Worm (Caenorhabditis elegans) whole organism, young adult: ENCODE results near the gene K03B8.8.

Source experiments
- B0019.2 ChIP-seq: fragments of 200-800 bp; sonication (Bioruptor generic); conservative IDR thresholded peaks from 2 replicates; pipeline ENCODE4 v1.3.6; 2022; ENCODE audit warnings: missing genetic modification reagents, missing genetic modification characterization, missing compliant biosample characterization
- C06A6.2 ChIP-seq: fragments of 200-800 bp; sonication (Bioruptor generic); conservative IDR thresholded peaks from 2 replicates; pipeline ENCODE4 v1.3.6; 2022; ENCODE audit warnings: missing genetic modification characterization, missing compliant biosample characterization
- F37B4.10 ChIP-seq: fragments of 200-800 bp; sonication (Bioruptor generic); IDR thresholded peaks from 2 replicates; pipeline ENCODE4 v1.3.6; 2022; ENCODE audit warnings: missing genetic modification characterization, missing compliant biosample characterization
- T07F8.4 ChIP-seq: sonication (generic microtip); optimal IDR thresholded peaks from 2 replicates; lab custom pipeline; 2016; ENCODE audit warnings: mild to moderate bottlenecking, missing genetic modification characterization, moderate library complexity, missing compliant biosample characterization
- atf-7 ChIP-seq: sonication (generic microtip); optimal IDR thresholded peaks from 2 replicates; lab custom pipeline; 2017; ENCODE audit warnings: mild to moderate bottlenecking, missing genetic modification characterization, missing compliant biosample characterization
- athp-1 ChIP-seq: sonication (generic microtip); optimal IDR thresholded peaks from 2 replicates; lab custom pipeline; 2017; ENCODE audit warnings: mild to moderate bottlenecking, missing genetic modification characterization, missing compliant biosample characterization
- attf-5 ChIP-seq: fragments of 200-800 bp; sonication (Bioruptor generic); optimal IDR thresholded peaks from 2 replicates; lab custom pipeline; 2018; ENCODE audit warnings: mild to moderate bottlenecking, missing genetic modification characterization, missing compliant biosample characterization
- attf-6 ChIP-seq: fragments of 200-800 bp; sonication (Bioruptor generic); IDR thresholded peaks from 2 replicates; pipeline ENCODE4 v1.3.6; 2022; ENCODE audit warnings: missing genetic modification reagents, missing genetic modification characterization, missing compliant biosample characterization
- bed-1 ChIP-seq: fragments of 200-800 bp; sonication (Bioruptor generic); IDR thresholded peaks from 2 replicates; pipeline ENCODE4 v1.3.6; 2022; ENCODE audit warnings: missing genetic modification reagents, missing genetic modification characterization, missing compliant biosample characterization
- bed-2 ChIP-seq: fragments of 200-800 bp; sonication (Bioruptor generic); IDR thresholded peaks from 2 replicates; pipeline ENCODE4 v1.3.6; 2022; ENCODE audit warnings: missing genetic modification reagents, missing genetic modification characterization, missing compliant biosample characterization
- cebp-1 ChIP-seq, 2 experiments: fragments of 200-800 bp in 1 of 2; sonication (Bioruptor generic) in 1 of 2; sonication (generic microtip) in 1 of 2; IDR thresholded peaks in 1 of 2; optimal IDR thresholded peaks in 1 of 2; 2 replicates each; pipeline versions ENCODE4 v1.3.6 to Lab custom; 2017 to 2022; ENCODE audit warnings: missing compliant biosample characterization in 2 of 2, missing genetic modification characterization in 2 of 2, mild to moderate bottlenecking in 1 of 2, missing genetic modification reagents in 1 of 2, moderate library complexity in 1 of 2
- cebp-2 ChIP-seq: fragments of 200-800 bp; sonication (Bioruptor generic); IDR thresholded peaks from 2 replicates; pipeline ENCODE4 v1.3.6; 2022; ENCODE audit warnings: missing genetic modification characterization, missing compliant biosample characterization
- ceh-40 ChIP-seq: fragments of 200-800 bp; sonication (Bioruptor generic); IDR thresholded peaks from 2 replicates; pipeline ENCODE4 v1.3.6; 2022; ENCODE audit warnings: missing genetic modification characterization, missing compliant biosample characterization
- ceh-58 ChIP-seq: fragments of 200-800 bp; sonication (Bioruptor generic); IDR thresholded peaks from 2 replicates; pipeline ENCODE4 v1.3.6; 2022; ENCODE audit warnings: missing genetic modification characterization, missing compliant biosample characterization
- egl-18 ChIP-seq: fragments of 200-800 bp; sonication (Bioruptor generic); IDR thresholded peaks from 2 replicates; pipeline ENCODE4 v1.3.6; 2022; ENCODE audit warnings: missing genetic modification reagents, missing genetic modification characterization, missing compliant biosample characterization
- ets-4 ChIP-seq: fragments of 200-800 bp; sonication (Bioruptor generic); optimal IDR thresholded peaks from 2 replicates; lab custom pipeline; 2018; ENCODE audit warnings: mild to moderate bottlenecking, missing genetic modification characterization, missing compliant biosample characterization
- hlh-26 ChIP-seq: fragments of 200-800 bp; sonication (Bioruptor generic); conservative IDR thresholded peaks from 2 replicates; pipeline ENCODE4 v1.3.6; 2022; ENCODE audit warnings: missing genetic modification reagents, missing genetic modification characterization, missing compliant biosample characterization
- hmg-20 ChIP-seq: fragments of 200-800 bp; sonication (Bioruptor generic); IDR thresholded peaks from 2 replicates; pipeline ENCODE4 v1.3.6; 2022; ENCODE audit warnings: missing genetic modification reagents, missing genetic modification characterization, missing compliant biosample characterization
- lin-26 ChIP-seq: fragments of 200-800 bp; sonication (Bioruptor generic); IDR thresholded peaks from 2 replicates; pipeline ENCODE4 v1.3.6; 2022; ENCODE audit warnings: missing genetic modification reagents, missing genetic modification characterization, missing compliant biosample characterization
- lin-35 ChIP-seq, 3 experiments: fragments of 150-350 bp in 2 of 3; sonication (generic microtip) in 1 of 3; optimal IDR thresholded peaks; 2 replicates each; lab custom pipeline; 2014 to 2018; ENCODE audit warnings: missing biosample characterization in 3 of 3, missing genetic modification characterization in 3 of 3, missing genetic modification reagents in 3 of 3
- mel-28 ChIP-seq: sonication (generic microtip); optimal IDR thresholded peaks from 2 replicates; lab custom pipeline; 2016; ENCODE audit warnings: borderline replicate concordance, mild to moderate bottlenecking, missing genetic modification characterization, missing compliant biosample characterization
- mes-4 ChIP-seq: sonication (generic microtip); optimal IDR thresholded peaks from 2 replicates; lab custom pipeline; 2016; ENCODE audit warnings: missing genotype, missing genetic modification characterization, missing compliant biosample characterization
- nfya-2 ChIP-seq: fragments of 200-800 bp; sonication (Bioruptor generic); IDR thresholded peaks from 2 replicates; pipeline ENCODE4 v1.3.6; 2022; ENCODE audit warnings: missing genetic modification reagents, missing genetic modification characterization, missing compliant biosample characterization
- sea-2 ChIP-seq: fragments of 200-800 bp; sonication (Bioruptor generic); IDR thresholded peaks from 2 replicates; pipeline ENCODE4 v1.3.6; 2022; ENCODE audit warnings: missing genetic modification characterization, missing compliant biosample characterization
- snpc-1.1 ChIP-seq: sonication (generic microtip); optimal IDR thresholded peaks from 2 replicates; lab custom pipeline; 2017; ENCODE audit warnings: missing genetic modification characterization, mild to moderate bottlenecking, missing compliant biosample characterization, antibody characterized with exemption, moderate library complexity, missing genotype, missing genetic modification reagents; ENCODE audit not compliant: insufficient read depth
- sptf-2 ChIP-seq: fragments of 200-800 bp; sonication (Bioruptor generic); optimal IDR thresholded peaks from 2 replicates; lab custom pipeline; 2018; ENCODE audit warnings: mild to moderate bottlenecking, missing genetic modification characterization, missing compliant biosample characterization
- tbp1 ChIP-seq: fragments of 200-800 bp; sonication (Bioruptor generic); optimal IDR thresholded peaks from 2 replicates; lab custom pipeline; 2018; ENCODE audit warnings: mild to moderate bottlenecking, missing genetic modification characterization, missing compliant biosample characterization
- unc-130 ChIP-seq: sonication (generic microtip); optimal IDR thresholded peaks from 2 replicates; lab custom pipeline; 2016; ENCODE audit warnings: missing genetic modification reagents, missing genetic modification characterization, missing compliant biosample characterization
- unc-62 ChIP-seq: fragments of 150-350 bp; optimal IDR thresholded peaks from 2 replicates; lab custom pipeline; 2014; ENCODE audit warnings: missing biosample characterization, missing genetic modification reagents, missing genetic modification characterization
- zfh-2 ChIP-seq: fragments of 200-800 bp; sonication (Bioruptor generic); conservative IDR thresholded peaks from 2 replicates; pipeline ENCODE4 v1.3.6; 2022; ENCODE audit warnings: missing genetic modification reagents, missing genetic modification characterization, missing compliant biosample characterization
- ztf-25 ChIP-seq: fragments of 200-800 bp; sonication (Bioruptor generic); IDR thresholded peaks from 2 replicates; pipeline ENCODE4 v1.3.6; 2022; ENCODE audit warnings: missing genetic modification reagents, missing genetic modification characterization, missing compliant biosample characterization
- ztf-26 ChIP-seq: sonication (generic microtip); optimal IDR thresholded peaks from 2 replicates; lab custom pipeline; 2017; ENCODE audit warnings: missing genetic modification characterization, missing compliant biosample characterization
- ztf-28 ChIP-seq: fragments of 200-800 bp; sonication (Bioruptor generic); IDR thresholded peaks from 2 replicates; pipeline ENCODE4 v1.3.6; 2022; ENCODE audit warnings: missing genetic modification reagents, missing genetic modification characterization, missing compliant biosample characterization
- ztf-3 ChIP-seq: fragments of 200-800 bp; sonication (Bioruptor generic); optimal IDR thresholded peaks from 2 replicates; lab custom pipeline; 2018; ENCODE audit warnings: mild to moderate bottlenecking, missing genetic modification characterization, missing compliant biosample characterization

K03B8.8 gene

ce11 chrV:11439202-11439601, 28.4 kb upstream of the K03B8.8 start:
- TF ChIP-seq egl-18 (GFP tag; lab: Robert Waterston, UW) (no peak), nfya-2 (GFP tag; lab: Robert Waterston, UW) (no peak), hmg-20 (GFP tag; lab: Robert Waterston, UW) (no peak), attf-5 (GFP tag; lab: Kevin White, UChicago) (no peak), unc-62 (GFP tag; lab: Kevin White, UChicago) (no peak), bed-1 (GFP tag; lab: Robert Waterston, UW) (no peak), F37B4.10 (GFP tag; lab: Robert Waterston, UW) (no peak), unc-130 (GFP tag; lab: Kevin White, UChicago) (no peak), tbp1 (GFP tag; lab: Kevin White, UChicago) (no peak)

ce11 chrV:11438464-11438863, 27.7 kb upstream of the K03B8.8 start, which contains the start of gene dmsr-1:
Gene dmsr-1 (plus strand): TSS chrV:11438764.
- no peak for TF ChIP-seq zfh-2
- TF ChIP-seq attf-5 (GFP tag; lab: Kevin White, UChicago) = no peak
- TF ChIP-seq ztf-25 = no peak

- TF ChIP-seq hlh-26 (GFP tag; lab: Robert Waterston, UW) (no peak), ztf-26 (no peak), ets-4 (GFP tag; lab: Kevin White, UChicago) (no peak), bed-2 (no peak), B0019.2 (no peak), T07F8.4 (tag; lab: Kevin White, UChicago) (no peak)
These were observed 25.6 kb upstream of the K03B8.8 start for ce11 chrV:11436407-11436806.

ce11 chrV:11435242-11435641, 24.4 kb upstream of the K03B8.8 start:
- TF ChIP-seq atf-7 (tag; lab: Kevin White, UChicago) (no peak), ztf-28 (GFP tag; lab: Robert Waterston, UW) (no peak), C06A6.2 (GFP tag; lab: Robert Waterston, UW) (no peak), hmg-20 (GFP tag; lab: Robert Waterston, UW) (no peak), mes-4 (tag; lab: Kevin White, UChicago) (no peak), lin-35 (GFP tag; optimal IDR thresholded peaks at IDR 0.05; lab: Kevin White, UChicago) (no peak), bed-1 (GFP tag; lab: Robert Waterston, UW) (no peak), mel-28 (tag; lab: Kevin White, UChicago) (no peak)

ce11 chrV:11430823-11431222, 20.0 kb upstream of the K03B8.8 start:
- TF ChIP-seq athp-1 (no peak), attf-6 (GFP tag; lab: Robert Waterston, UW) (no peak), F37B4.10 (GFP tag; lab: Robert Waterston, UW) (no peak), sea-2 (no peak), cebp-2 (GFP tag; lab: Robert Waterston, UW) (no peak), ceh-40 (no peak), sptf-2 (GFP tag; lab: Kevin White, UChicago) (no peak), lin-26 (no peak), ceh-58 (no peak)

ce11 chrV:11428728-11429127, 17.9 kb upstream of the K03B8.8 start:
- no peak for TF ChIP-seq ztf-3
- TF ChIP-seq unc-130 (GFP tag; lab: Kevin White, UChicago) = no peak
- no peak for TF ChIP-seq cebp-1 (GFP tag; IDR thresholded peaks at IDR 0.05; lab: Robert Waterston, UW)
- TF ChIP-seq cebp-1 (tag; optimal IDR thresholded peaks at IDR 0.05; lab: Kevin White, UChicago) = no peak
- TF ChIP-seq snpc-1.1 (tag; lab: Kevin White, UChicago) = no peak
- TF ChIP-seq, all 124 proteins: peak for 0
